Fruit fly (Drosophila melanogaster) whole organism: Measurements from ENCODE around the gene Alp4.

Source experiments
- CG8478 ChIP-seq: fragments of >200 bp; optimal IDR thresholded peaks from 2 replicates; lab custom pipeline; 2018; ENCODE audit warnings: inconsistent platforms
- Dll ChIP-seq: fragments of >200 bp; optimal IDR thresholded peaks from 2 replicates; lab custom pipeline; 2017
- EcR ChIP-seq, 2 experiments: fragments of >200 bp; optimal IDR thresholded peaks; 2 replicates each; lab custom pipeline; 2017; ENCODE audit warnings: missing biosample characterization in 2 of 2, missing genetic modification characterization in 2 of 2, missing genetic modification reagents in 2 of 2
- pan ChIP-seq: fragments of >200 bp; optimal IDR thresholded peaks from 2 replicates; lab custom pipeline; 2017
- psq ChIP-seq: fragments of >200 bp; optimal IDR thresholded peaks from 2 replicates; lab custom pipeline; 2017
- usp ChIP-seq: fragments of >200 bp; optimal IDR thresholded peaks from 2 replicates; lab custom pipeline; 2017; ENCODE audit warnings: missing biosample characterization, missing genetic modification characterization, mixed read lengths

Gene Alp4

dm6 chr3R:31048629-31049028, at the start of gene Alp4:
Gene Alp4 (plus strand): TSS chr3R:31048929.
- TF ChIP-seq CG8478 = no peak
- no peak for TF ChIP-seq Dll (lab: Kevin White, UChicago)
- no peak for TF ChIP-seq usp (GFP tag; lab: Kevin White, UChicago)
- TF ChIP-seq EcR (GFP tag; optimal IDR thresholded peaks at IDR 0.05; lab: Kevin White, UChicago) = no peak
- no peak for TF ChIP-seq pan (lab: Kevin White, UChicago)
- no peak for TF ChIP-seq psq

dm6 chr3R:31006599-31006998, 42.1 kb upstream of the Alp4 start:
- no peak for TF ChIP-seq CG8478
- no peak for TF ChIP-seq pan (lab: Kevin White, UChicago)
- no peak for TF ChIP-seq psq
- TF ChIP-seq usp (GFP tag; lab: Kevin White, UChicago) = no peak
- no peak for TF ChIP-seq Dll (lab: Kevin White, UChicago)
- TF ChIP-seq EcR (GFP tag; optimal IDR thresholded peaks at IDR 0.05; lab: Kevin White, UChicago) = no peak

dm6 chr3R:31010086-31010485, 38.6 kb upstream of the Alp4 start:
- TF ChIP-seq Dll (lab: Kevin White, UChicago) (no peak), CG8478 (no peak), usp (GFP tag; lab: Kevin White, UChicago) (no peak)

- TF ChIP-seq Dll (lab: Kevin White, UChicago) (no peak), CG8478 (no peak), pan (lab: Kevin White, UChicago) (no peak), usp (GFP tag; lab: Kevin White, UChicago) (no peak), psq (no peak), EcR (GFP tag; optimal IDR thresholded peaks at IDR 0.05; lab: Kevin White, UChicago) (no peak)
Observed at dm6 chr3R:31016715-31017114, 32.0 kb upstream of the Alp4 start, which contains the start of gene 5-HT7. Gene 5-HT7 (minus strand): TSS chr3R:31016875.

dm6 chr3R:31019662-31020061, 29.1 kb upstream of the Alp4 start:
- TF ChIP-seq CG8478 = no peak
- TF ChIP-seq Dll (lab: Kevin White, UChicago) = no peak
- no peak for TF ChIP-seq pan (lab: Kevin White, UChicago)
- TF ChIP-seq usp (GFP tag; lab: Kevin White, UChicago) = no peak
- TF ChIP-seq psq = no peak
- no peak for TF ChIP-seq EcR (GFP tag; optimal IDR thresholded peaks at IDR 0.05; lab: Kevin White, UChicago)

- TF ChIP-seq Dll (lab: Kevin White, UChicago) (no peak), pan (lab: Kevin White, UChicago) (no peak), EcR (GFP tag; optimal IDR thresholded peaks at IDR 0.05; lab: Kevin White, UChicago) (no peak), psq (no peak), usp (GFP tag; lab: Kevin White, UChicago) (no peak), CG8478 (no peak)
Observed at dm6 chr3R:31020762-31021161, 28.0 kb upstream of the Alp4 start.

dm6 chr3R:31035046-31035445, 13.7 kb upstream of the Alp4 start, which contains the start of gene CG33773:
Gene CG33773 (plus strand): TSS chr3R:31035346.
- no peak for TF ChIP-seq pan (lab: Kevin White, UChicago)
- no peak for TF ChIP-seq usp (GFP tag; lab: Kevin White, UChicago)
- no peak for TF ChIP-seq psq
- no peak for TF ChIP-seq CG8478
- no peak for TF ChIP-seq EcR (GFP tag; optimal IDR thresholded peaks at IDR 0.05; lab: Kevin White, UChicago)
- TF ChIP-seq Dll (lab: Kevin White, UChicago) = no peak

dm6 chr3R:31038473-31039424, 10.0 kb upstream of the Alp4 start, which contains the start of gene CanA1:
Gene CanA1 (plus strand): TSS chr3R:31039374.
- no peak for TF ChIP-seq Dll (lab: Kevin White, UChicago)
- no peak for TF ChIP-seq pan (lab: Kevin White, UChicago)
- TF ChIP-seq CG8478 = no peak
- no peak for TF ChIP-seq EcR (GFP tag; optimal IDR thresholded peaks at IDR 0.05; lab: Kevin White, UChicago)
- no peak for TF ChIP-seq psq
- no peak for TF ChIP-seq usp (GFP tag; lab: Kevin White, UChicago)

- TF ChIP-seq CG8478 (no peak), Dll (lab: Kevin White, UChicago) (no peak), psq (no peak), pan (lab: Kevin White, UChicago) (no peak), EcR (GFP tag; optimal IDR thresholded peaks at IDR 0.05; lab: Kevin White, UChicago) (no peak), usp (GFP tag; lab: Kevin White, UChicago) (no peak)
Observed at dm6 chr3R:31045005-31045404, 3.7 kb upstream of the Alp4 start, which contains the start of gene CG33920. Gene CG33920 (minus strand): TSS chr3R:31045105.

- TF ChIP-seq EcR (GFP tag; optimal IDR thresholded peaks at IDR 0.05; lab: Kevin White, UChicago) = no peak
- no peak for TF ChIP-seq Dll (lab: Kevin White, UChicago)
Observed at dm6 chr3R:31053784-31054221, 5.1 kb downstream of the Alp4 start, which contains the start of gene Chchd3. Gene Chchd3 (minus strand): TSS chr3R:31053915.

- TF ChIP-seq CG8478 = no peak
- TF ChIP-seq Dll (lab: Kevin White, UChicago) = peak; percentile 25
Observed at dm6 chr3R:31059036-31059806, 10.5 kb downstream of the Alp4 start.
